Fruit fly (Drosophila melanogaster) whole organism, embryonic: ENCODE measurements around the gene lwr.
A peak's percentile ranks its signal among the peaks of the same experiment; 100 is the strongest.

Experiments
- Atf-2 ChIP-seq: fragments of 200-800 bp; sonication (Bioruptor generic); optimal IDR thresholded peaks from 2 replicates; lab custom pipeline; 2016; ENCODE audit warnings: missing biosample characterization, missing genetic modification characterization
- Bdp1 ChIP-seq: fragments of 200-800 bp; sonication (Bioruptor generic); optimal IDR thresholded peaks from 3 replicates; lab custom pipeline; 2016; ENCODE audit warnings: missing biosample characterization, missing genetic modification characterization
- CG10543 ChIP-seq: fragments of 200-800 bp; sonication (Bioruptor generic); optimal IDR thresholded peaks from 3 replicates; lab custom pipeline; 2017; ENCODE audit warnings: missing biosample characterization, mild to moderate bottlenecking, missing genetic modification characterization, moderate library complexity
- CG10654 ChIP-seq: fragments of 200-800 bp; sonication (Bioruptor generic); optimal IDR thresholded peaks from 2 replicates; lab custom pipeline; 2016; ENCODE audit warnings: missing biosample characterization, missing genetic modification characterization
- CG10959 ChIP-seq: fragments of 200-800 bp; sonication (Bioruptor generic); IDR thresholded peaks from 2 replicates; pipeline ENCODE4 v1.3.6; 2022; ENCODE audit warnings: missing biosample characterization, missing genetic modification characterization
- CG12219 ChIP-seq: fragments of 200-800 bp; sonication (Bioruptor generic); optimal IDR thresholded peaks from 3 replicates; lab custom pipeline; 2018; ENCODE audit warnings: missing biosample characterization, mild to moderate bottlenecking, missing genetic modification characterization
- CG13296 ChIP-seq: fragments of 200-800 bp; sonication (Bioruptor generic); optimal IDR thresholded peaks from 3 replicates; lab custom pipeline; 2018; ENCODE audit warnings: missing biosample characterization, mild to moderate bottlenecking, missing genetic modification characterization
- CG15073 ChIP-seq: fragments of 200-800 bp; sonication (Bioruptor generic); optimal IDR thresholded peaks from 2 replicates; lab custom pipeline; 2016; ENCODE audit warnings: missing biosample characterization, missing genetic modification characterization
- CG1603 ChIP-seq: fragments of 200-800 bp; sonication (Bioruptor generic); optimal IDR thresholded peaks from 2 replicates; lab custom pipeline; 2019; ENCODE audit warnings: missing biosample characterization, mild to moderate bottlenecking, missing genetic modification characterization, moderate library complexity
- CG17802 ChIP-seq: fragments of 200-800 bp; sonication (Bioruptor generic); optimal IDR thresholded peaks from 2 replicates; lab custom pipeline; 2018; ENCODE audit warnings: missing biosample characterization, mild to moderate bottlenecking, missing genetic modification characterization, moderate library complexity
- CG17912 ChIP-seq: fragments of 200-800 bp; sonication (Bioruptor generic); optimal IDR thresholded peaks from 2 replicates; lab custom pipeline; 2018; ENCODE audit warnings: missing biosample characterization, mild to moderate bottlenecking, missing genetic modification characterization
- CG18476 ChIP-seq: fragments of 200-800 bp; sonication (Bioruptor generic); optimal IDR thresholded peaks from 2 replicates; lab custom pipeline; 2016; ENCODE audit warnings: missing biosample characterization, mild to moderate bottlenecking, missing genetic modification characterization
- CG2129 ChIP-seq: fragments of 200-800 bp; sonication (Bioruptor generic); IDR thresholded peaks from 2 replicates; pipeline ENCODE4 v1.3.6; 2022; ENCODE audit warnings: missing biosample characterization, missing genetic modification characterization; ENCODE audit not compliant: partially characterized antibody
- CG30020 ChIP-seq: fragments of 200-800 bp; optimal IDR thresholded peaks from 2 replicates; lab custom pipeline; 2019; ENCODE audit warnings: missing biosample characterization, mild to moderate bottlenecking, missing genetic modification characterization, moderate library complexity
- CG32532 ChIP-seq: fragments of 200-800 bp; sonication (Bioruptor generic); IDR thresholded peaks from 2 replicates; pipeline ENCODE4 v1.3.6; 2022; ENCODE audit warnings: missing biosample characterization, missing genetic modification characterization
- CG6854 ChIP-seq: fragments of 200-800 bp; sonication (Bioruptor generic); optimal IDR thresholded peaks from 3 replicates; lab custom pipeline; 2017; ENCODE audit warnings: missing biosample characterization, mild to moderate bottlenecking, missing genetic modification characterization
- CG7357 ChIP-seq: fragments of 200-800 bp; sonication (Bioruptor generic); IDR thresholded peaks from 3 replicates; pipeline ENCODE4 v1.3.6; 2022; ENCODE audit warnings: missing biosample characterization, missing genetic modification characterization
- CG7372 ChIP-seq: fragments of 200-800 bp; sonication (Bioruptor generic); IDR thresholded peaks from 2 replicates; pipeline ENCODE4 v1.3.6; 2022; ENCODE audit warnings: missing biosample characterization, missing genetic modification characterization
- Fer1 ChIP-seq: fragments of 200-800 bp; sonication (Bioruptor generic); optimal IDR thresholded peaks from 2 replicates; lab custom pipeline; 2017; ENCODE audit warnings: missing biosample characterization, mild to moderate bottlenecking, missing genetic modification characterization
- Fer3 ChIP-seq: fragments of 200-800 bp; sonication (Bioruptor generic); optimal IDR thresholded peaks from 2 replicates; lab custom pipeline; 2018; ENCODE audit warnings: missing biosample characterization, mild to moderate bottlenecking, missing genetic modification characterization, moderate library complexity
- Lpt ChIP-seq: fragments of >200 bp; optimal IDR thresholded peaks from 2 replicates; lab custom pipeline; 2018; ENCODE audit warnings: missing biosample characterization, missing genetic modification characterization
- Mad ChIP-seq: fragments of 200-800 bp; sonication (Bioruptor generic); optimal IDR thresholded peaks from 2 replicates; lab custom pipeline; 2016; ENCODE audit warnings: missing biosample characterization, missing genetic modification characterization
- NC2α ChIP-seq: fragments of 200-800 bp; sonication (Bioruptor generic); optimal IDR thresholded peaks from 2 replicates; lab custom pipeline; 2016; ENCODE audit warnings: missing biosample characterization, missing genetic modification characterization
- NFAT ChIP-seq: fragments of 200-800 bp; sonication (Bioruptor generic); IDR thresholded peaks from 2 replicates; pipeline ENCODE4 v1.3.6; 2022; ENCODE audit warnings: missing biosample characterization, missing genetic modification characterization
- Neu2 ChIP-seq: fragments of 200-800 bp; sonication (Bioruptor generic); optimal IDR thresholded peaks from 3 replicates; lab custom pipeline; 2016; ENCODE audit warnings: missing biosample characterization, missing genetic modification characterization, borderline replicate concordance
- Nf-YB ChIP-seq: fragments of 200-800 bp; sonication (Bioruptor generic); optimal IDR thresholded peaks from 3 replicates; lab custom pipeline; 2019; ENCODE audit warnings: missing biosample characterization, mild to moderate bottlenecking, missing genetic modification characterization, moderate library complexity
- Nf-YC ChIP-seq: fragments of 200-800 bp; optimal IDR thresholded peaks from 3 replicates; lab custom pipeline; 2019; ENCODE audit warnings: missing biosample characterization, mild to moderate bottlenecking, missing genetic modification characterization, moderate library complexity
- Sry-δ ChIP-seq: fragments of 200-800 bp; sonication (Bioruptor generic); optimal IDR thresholded peaks from 2 replicates; lab custom pipeline; 2016; ENCODE audit warnings: missing biosample characterization, missing genetic modification characterization
- Taf1 ChIP-seq: fragments of 200-800 bp; sonication (Bioruptor generic); IDR thresholded peaks from 2 replicates; pipeline ENCODE4 v1.3.6; 2022; ENCODE audit warnings: missing biosample characterization, missing genetic modification characterization
- Trl ChIP-seq, 3 experiments: fragments of >200 bp in 2 of 3; fragments of 200-800 bp in 1 of 3; sonication (Bioruptor generic) in 1 of 3; optimal IDR thresholded peaks; 2 replicates in 1 of 3; 3 replicates in 2 of 3; lab custom pipeline; 2016 to 2017; ENCODE audit warnings: missing biosample characterization in 1 of 3, missing genetic modification characterization in 1 of 3
- Xbp1 ChIP-seq: fragments of 200-800 bp; sonication (Bioruptor generic); optimal IDR thresholded peaks from 3 replicates; lab custom pipeline; 2016; ENCODE audit warnings: missing biosample characterization, mild to moderate bottlenecking, missing genetic modification characterization
- ara ChIP-seq: fragments of 200-800 bp; sonication (Bioruptor generic); IDR thresholded peaks from 2 replicates; pipeline ENCODE4 v1.3.6; 2022; ENCODE audit warnings: missing biosample characterization, missing genetic modification characterization
- ato ChIP-seq: fragments of 200-800 bp; sonication (Bioruptor generic); IDR thresholded peaks from 2 replicates; pipeline ENCODE4 v1.3.6; 2022; ENCODE audit warnings: missing biosample characterization, missing genetic modification characterization; ENCODE audit not compliant: partially characterized antibody
- cato ChIP-seq: fragments of 200-800 bp; sonication (Bioruptor generic); optimal IDR thresholded peaks from 2 replicates; lab custom pipeline; 2016; ENCODE audit warnings: missing biosample characterization, missing genetic modification characterization, borderline replicate concordance
- chinmo ChIP-seq: fragments of 200-800 bp; sonication (Bioruptor generic); IDR thresholded peaks from 4 replicates; pipeline ENCODE4 v1.3.6; 2022; ENCODE audit warnings: missing biosample characterization, missing genetic modification characterization; ENCODE audit not compliant: partially characterized antibody
- corto ChIP-seq: fragments of 200-800 bp; sonication (Bioruptor generic); optimal IDR thresholded peaks from 2 replicates; lab custom pipeline; 2016; ENCODE audit warnings: missing biosample characterization, mild to moderate bottlenecking, missing genetic modification characterization, moderate library complexity
- dpn ChIP-seq, 2 experiments: fragments of 200-800 bp; sonication (Bioruptor generic); optimal IDR thresholded peaks; 3 replicates each; lab custom pipeline; 2016; ENCODE audit warnings: missing biosample characterization in 2 of 2, missing genetic modification characterization in 2 of 2
- en ChIP-seq: fragments of 200-800 bp; sonication (Bioruptor generic); optimal IDR thresholded peaks from 2 replicates; lab custom pipeline; 2016; ENCODE audit warnings: missing biosample characterization, missing genetic modification characterization
- gfzf ChIP-seq: fragments of 200-800 bp; sonication (Bioruptor generic); optimal IDR thresholded peaks from 2 replicates; lab custom pipeline; 2016; ENCODE audit warnings: missing biosample characterization, mild to moderate bottlenecking, missing genetic modification characterization, moderate library complexity
- insv ChIP-seq, 2 experiments: fragments of 200-800 bp; sonication (Bioruptor generic); optimal IDR thresholded peaks; 3 replicates each; lab custom pipeline; 2016 to 2018; ENCODE audit warnings: missing biosample characterization in 2 of 2, missing genetic modification characterization in 2 of 2
- lilli ChIP-seq: fragments of 200-800 bp; sonication (Bioruptor generic); optimal IDR thresholded peaks from 3 replicates; lab custom pipeline; 2016; ENCODE audit warnings: missing biosample characterization, missing genetic modification characterization
- lov ChIP-seq, 2 experiments: fragments of 200-800 bp in 1 of 2; fragments of >200 bp in 1 of 2; sonication (Bioruptor generic) in 1 of 2; IDR thresholded peaks in 1 of 2; optimal IDR thresholded peaks in 1 of 2; 2 replicates in 1 of 2; 3 replicates in 1 of 2; pipeline versions ENCODE4 v1.3.6 to Lab custom; 2017 to 2022; ENCODE audit warnings: missing biosample characterization in 1 of 2, missing genetic modification characterization in 1 of 2
- nau ChIP-seq: fragments of 200-800 bp; sonication (Bioruptor generic); optimal IDR thresholded peaks from 3 replicates; lab custom pipeline; 2017; ENCODE audit warnings: missing biosample characterization, mild to moderate bottlenecking, missing genetic modification characterization, missing genetic modification reagents
- pho ChIP-seq: fragments of 200-800 bp; sonication (Bioruptor generic); optimal IDR thresholded peaks from 2 replicates; lab custom pipeline; 2016; ENCODE audit warnings: missing biosample characterization, missing genetic modification characterization
- pzg ChIP-seq: fragments of 200-800 bp; sonication (Bioruptor generic); optimal IDR thresholded peaks from 3 replicates; lab custom pipeline; 2018; ENCODE audit warnings: missing biosample characterization, mild to moderate bottlenecking, missing genetic modification characterization, moderate library complexity
- salm ChIP-seq: fragments of 200-800 bp; sonication (Bioruptor generic); optimal IDR thresholded peaks from 2 replicates; lab custom pipeline; 2018; ENCODE audit warnings: missing biosample characterization, mild to moderate bottlenecking, missing genetic modification characterization
- sob ChIP-seq: fragments of 200-800 bp; sonication (Bioruptor generic); IDR thresholded peaks from 2 replicates; pipeline ENCODE4 v1.3.6; 2022; ENCODE audit warnings: missing biosample characterization, missing genetic modification characterization
- sqz ChIP-seq: fragments of 200-800 bp; sonication (Bioruptor generic); optimal IDR thresholded peaks from 3 replicates; lab custom pipeline; 2018; ENCODE audit warnings: missing biosample characterization, mild to moderate bottlenecking, missing genetic modification characterization
- ssp ChIP-seq: fragments of 200-800 bp; sonication (Bioruptor generic); IDR thresholded peaks from 2 replicates; pipeline ENCODE4 v1.3.6; 2022; ENCODE audit warnings: missing biosample characterization, missing genetic modification characterization
- trh ChIP-seq: fragments of 200-800 bp; sonication (Bioruptor generic); optimal IDR thresholded peaks from 2 replicates; lab custom pipeline; 2016; ENCODE audit warnings: missing biosample characterization, missing genetic modification characterization
- wdn ChIP-seq: fragments of 200-800 bp; sonication (Bioruptor generic); IDR thresholded peaks from 2 replicates; pipeline ENCODE4 v1.3.6; 2022; ENCODE audit warnings: missing biosample characterization, missing genetic modification characterization

Gene lwr

dm6 chr2L:574226-574625 is 31.8 kb upstream of the lwr start, which contains the start of the genes Ipk2 and cold (continued):
- TF ChIP-seq sob (GFP tag; lab: Robert Waterston, UW) = peak; percentile 86; the same call in 1 of the 2 replicates
- peak; percentile 59 for TF ChIP-seq trh (GFP tag; lab: Kevin White, UChicago)
- peak; percentile 55 for TF ChIP-seq ara
- peak; percentile 82 for TF ChIP-seq Mad (GFP tag; lab: Kevin White, UChicago)
- no peak for TF ChIP-seq CG2129 (GFP tag; lab: Robert Waterston, UW)
- TF ChIP-seq CG6854 = peak; percentile 62
- no peak for TF ChIP-seq CG15073
- TF ChIP-seq CG17802 = peak; percentile 53
- TF ChIP-seq CG1603 = peak; percentile 50
- peak; percentile 85 for TF ChIP-seq CG32532 (GFP tag; lab: Robert Waterston, UW)
- peak; percentile 21 for TF ChIP-seq salm (tag; lab: Kevin White, UChicago)
- TF ChIP-seq Atf-2 (GFP tag; lab: Kevin White, UChicago) = peak; percentile 74
- no peak for TF ChIP-seq nau
- TF ChIP-seq wdn (GFP tag; lab: Robert Waterston, UW) = peak; percentile 59
- peak; percentile 20 for TF ChIP-seq gfzf (GFP tag; lab: Kevin White, UChicago)
- peak; percentile 66 for TF ChIP-seq CG7372 (GFP tag; lab: Robert Waterston, UW)
- TF ChIP-seq Lpt = no peak
- TF ChIP-seq Taf1 (GFP tag; lab: Robert Waterston, UW) = peak; percentile 56; the same call in 1 of the 2 replicates
- no peak for TF ChIP-seq Neu2
- no peak for TF ChIP-seq chinmo (GFP tag; lab: Robert Waterston, UW)
- TF ChIP-seq CG7357 (GFP tag; lab: Robert Waterston, UW) = peak; percentile 57; the same call in 1 of the 3 replicates
- no peak for TF ChIP-seq en (GFP tag; lab: Kevin White, UChicago)
- no peak for TF ChIP-seq sqz (GFP tag; lab: Kevin White, UChicago)
- peak; percentile 42 for TF ChIP-seq NC2α (GFP tag; lab: Kevin White, UChicago)
- no peak for TF ChIP-seq corto (GFP tag; lab: Kevin White, UChicago)
- TF ChIP-seq Nf-YB (GFP tag; lab: Kevin White, UChicago) = peak; percentile 64
- peak; percentile 93 for TF ChIP-seq lilli (GFP tag; lab: Kevin White, UChicago)
- TF ChIP-seq ssp (GFP tag; lab: Robert Waterston, UW) = peak; percentile 66
- TF ChIP-seq CG10959 (GFP tag; lab: Robert Waterston, UW) = peak; percentile 28; the same call in 1 of the 2 replicates
- TF ChIP-seq CG13296 (GFP tag; lab: Kevin White, UChicago) = peak; percentile 79
- peak; percentile 63 for TF ChIP-seq cato (GFP tag; lab: Kevin White, UChicago)
- no peak; the same call in 1 of the 2 replicates for TF ChIP-seq NFAT (GFP tag; lab: Robert Waterston, UW)
- peak; percentile 79 for TF ChIP-seq Bdp1 (GFP tag; lab: Kevin White, UChicago)
- peak; percentile 40; the same call in 1 of the 2 replicates for TF ChIP-seq ato (GFP tag; lab: Robert Waterston, UW)
- TF ChIP-seq Sry-δ (GFP tag; lab: Kevin White, UChicago) = peak; percentile 52
- no peak for TF ChIP-seq lov (optimal IDR thresholded peaks at IDR 0.05; lab: Kevin White, UChicago)
- peak; percentile 51; the same call in 1 of the 3 replicates for TF ChIP-seq lov (GFP tag; IDR thresholded peaks at IDR 0.05; lab: Robert Waterston, UW)
- no peak for TF ChIP-seq Trl (optimal IDR thresholded peaks at IDR 0.05; lab: Kevin White, UChicago)
- TF ChIP-seq Trl (GFP tag; optimal IDR thresholded peaks at IDR 0.05; lab: Kevin White, UChicago) = peak; percentile 78
- peak; percentile 62 for TF ChIP-seq CG30020

- TF ChIP-seq Fer1 (GFP tag; lab: Kevin White, UChicago) (peak; percentile 46), Fer3 (tag; lab: Kevin White, UChicago) (peak; percentile 46), CG18476 (GFP tag; lab: Kevin White, UChicago) (no peak), dpn (GFP tag; optimal IDR thresholded peaks at IDR 0.05; lab: Kevin White, UChicago) (peak; percentile 38 to 64), CG10543 (peak; percentile 45), CG17912 (peak; percentile 50), Nf-YC (peak; percentile 74), CG10654 (GFP tag; lab: Kevin White, UChicago) (peak; percentile 50), CG12219 (GFP tag; lab: Kevin White, UChicago) (no peak), Xbp1 (peak; percentile 74), pho (peak; percentile 48), sob (GFP tag; lab: Robert Waterston, UW) (0 out of 2 replicates have a peak, but pooled peaks have one; percentile 20), pzg (GFP tag; lab: Kevin White, UChicago) (peak; percentile 92), insv (GFP tag; optimal IDR thresholded peaks at IDR 0.05; lab: Kevin White, UChicago) (no peak)
Observed at dm6 chr2L:568030-568429, 25.6 kb upstream of the lwr start, which contains the start of the genes Nle and Sf3b1. Gene Nle (minus strand): TSS chr2L:568121. Gene Sf3b1 (plus strand): TSS chr2L:568340.
